Worm (Caenorhabditis elegans): ENCODE results near the gene T10C6.10.
A peak's percentile ranks its signal among the peaks of the same experiment; 100 is the strongest.

The T10C6.10 gene

ce11 chrV:16060135-16060534 is 23.9 kb downstream of the T10C6.10 start, which contains the start of gene F14H3.15 (continued):
- TF ChIP-seq chd-7 (tag; optimal IDR thresholded peaks at IDR 0.05) (no peak), ekl-4 (GFP tag; IDR thresholded peaks at IDR 0.05) (no peak), him-1 (tag; optimal IDR thresholded peaks at IDR 0.05) (no peak), D2030.7 (GFP tag; IDR thresholded peaks at IDR 0.05) (no peak), ztf-22 (GFP tag; optimal IDR thresholded peaks at IDR 0.05) (no peak)

DNA sequence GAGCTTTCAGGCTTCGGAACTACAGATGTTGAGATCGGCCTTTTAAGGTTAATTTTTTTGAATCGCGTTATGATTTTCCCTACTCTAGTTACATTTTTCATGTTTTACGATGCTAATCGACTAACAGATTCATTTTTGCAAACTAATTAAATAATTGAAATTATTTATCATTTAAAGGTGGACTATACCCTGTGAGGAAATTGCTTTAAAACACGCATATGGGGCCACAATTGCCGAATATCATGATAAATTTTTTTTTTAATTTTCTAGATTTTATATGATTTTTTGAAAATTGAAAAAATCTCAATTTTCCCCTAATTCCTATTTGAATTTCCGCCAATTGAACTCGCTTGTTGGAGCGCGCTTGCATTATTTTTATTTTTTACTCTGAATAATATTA is 25.8 kb downstream of the T10C6.10 start, which contains the start of gene fbxa-100:
TSS of gene fbxa-100 (minus strand) at position 101 of the 400 bp plus-strand sequence.
- no peak for TF ChIP-seq pha-4 (tag; optimal IDR thresholded peaks at IDR 0.05)
- TF ChIP-seq lin-54 (GFP tag; optimal IDR thresholded peaks at IDR 0.05), result no peak
- no peak for TF ChIP-seq snpc-3.4 (tag; optimal IDR thresholded peaks at IDR 0.05)
- no peak for TF ChIP-seq unc-62 (GFP tag; optimal IDR thresholded peaks at IDR 0.05)
- TF ChIP-seq let-526 (GFP tag; IDR thresholded peaks at IDR 0.05), result no peak
- no peak for TF ChIP-seq ceh-27 (GFP tag; optimal IDR thresholded peaks at IDR 0.05)
- TF ChIP-seq die-1 (tag; optimal IDR thresholded peaks at IDR 0.05), result no peak

- TF ChIP-seq F23B12.7 (tag; optimal IDR thresholded peaks at IDR 0.05; ENCODE audit: insufficient read depth) (no peak), lin-35 (GFP tag; optimal IDR thresholded peaks at IDR 0.05) (no peak)
Observed at ce11 chrV:16062788-16063187, 26.6 kb downstream of the T10C6.10 start, which contains the start of gene F14H3.14. Gene F14H3.14 (minus strand): TSS chrV:16062888.

ce11 chrV:16068938-16069337 is 32.7 kb downstream of the T10C6.10 start, which contains the start of gene cyp-35D1:
Gene cyp-35D1 (plus strand): TSS chrV:16069238.
- TF ChIP-seq T26A5.8 (tag; optimal IDR thresholded peaks at IDR 0.05), result no peak
- TF ChIP-seq nhr-179 (tag; optimal IDR thresholded peaks at IDR 0.05), result no peak
- no peak for TF ChIP-seq let-526 (GFP tag; IDR thresholded peaks at IDR 0.05)
- TF ChIP-seq lsy-27 (tag; optimal IDR thresholded peaks at IDR 0.05; ENCODE audit: borderline replicate concordance, insufficient read depth), result no peak
- TF ChIP-seq ztf-22 (GFP tag; optimal IDR thresholded peaks at IDR 0.05), result no peak
- TF ChIP-seq hrde-1 (tag; optimal IDR thresholded peaks at IDR 0.05; ENCODE audit: borderline replicate concordance), result no peak
- TF ChIP-seq dpff-1 (tag; optimal IDR thresholded peaks at IDR 0.05), result no peak
- TF ChIP-seq aptf-2 (GFP tag; conservative IDR thresholded peaks at IDR 0.05), result no peak
- TF ChIP-seq egl-44 (GFP tag; IDR thresholded peaks at IDR 0.05), result no peak
- TF ChIP-seq hlh-12 (tag; optimal IDR thresholded peaks at IDR 0.05), result no peak
- TF ChIP-seq F33H1.4 (GFP tag; IDR thresholded peaks at IDR 0.05), result no peak
- no peak for TF ChIP-seq aptf-3 (GFP tag; IDR thresholded peaks at IDR 0.05)
- no peak for TF ChIP-seq F52B5.7 (tag; optimal IDR thresholded peaks at IDR 0.05)
- no peak for TF ChIP-seq akir-1 (GFP tag; optimal IDR thresholded peaks at IDR 0.05)
- no peak for TF ChIP-seq ccch-3 (GFP tag; optimal IDR thresholded peaks at IDR 0.05)
- no peak for TF ChIP-seq fkh-3 (tag; optimal IDR thresholded peaks at IDR 0.05)
- TF ChIP-seq ceh-100 (GFP tag; IDR thresholded peaks at IDR 0.05), result no peak
- TF ChIP-seq F37B4.10 (GFP tag; IDR thresholded peaks at IDR 0.05), result no peak
- TF ChIP-seq ceh-27 (GFP tag; optimal IDR thresholded peaks at IDR 0.05), result no peak

ce11 chrV:16071167-16071566 is 35.0 kb downstream of the T10C6.10 start, which contains the start of gene nhr-176:
Gene nhr-176 (plus strand): TSS chrV:16071325.
- TF ChIP-seq ztf-22 (GFP tag; optimal IDR thresholded peaks at IDR 0.05) (no peak), B0035.1 (tag; optimal IDR thresholded peaks at IDR 0.05) (no peak), nhr-80 (tag; optimal IDR thresholded peaks at IDR 0.05) (peak; percentile 38), F52B5.7 (tag; optimal IDR thresholded peaks at IDR 0.05) (no peak)

Measured in whole organism, young adult.